Worm (Caenorhabditis elegans) whole organism, young adult: Measurements from ENCODE around the gene B0348.2.

Experiments used
- C17E4.6 ChIP-seq: fragments of 200-800 bp; sonication (Bioruptor generic); IDR thresholded peaks from 2 replicates; pipeline ENCODE4 v1.3.6; 2022; ENCODE audit warnings: missing genetic modification reagents, missing genetic modification characterization, missing compliant biosample characterization
- F33H1.4 ChIP-seq: fragments of 200-800 bp; sonication (Bioruptor generic); IDR thresholded peaks from 2 replicates; pipeline ENCODE4 v1.3.6; 2022; ENCODE audit warnings: missing genetic modification reagents, missing genetic modification characterization, missing compliant biosample characterization
- F57C9.4 ChIP-seq: sonication (generic microtip); optimal IDR thresholded peaks from 2 replicates; lab custom pipeline; 2017; ENCODE audit warnings: mild to moderate bottlenecking, missing genetic modification characterization, missing compliant biosample characterization
- K11D2.4 ChIP-seq: fragments of 200-800 bp; sonication (Bioruptor generic); IDR thresholded peaks from 2 replicates; pipeline ENCODE4 v1.3.6; 2022; ENCODE audit warnings: missing genetic modification reagents, missing genetic modification characterization, missing compliant biosample characterization
- T26A5.8 ChIP-seq: sonication (generic microtip); optimal IDR thresholded peaks from 2 replicates; lab custom pipeline; 2016; ENCODE audit warnings: missing genetic modification characterization, missing compliant biosample characterization
- Y53F4B.3 ChIP-seq: fragments of 200-800 bp; sonication (Bioruptor generic); IDR thresholded peaks from 2 replicates; pipeline ENCODE4 v1.3.6; 2022; ENCODE audit warnings: missing genetic modification reagents, missing genetic modification characterization, missing compliant biosample characterization
- Y56A3A.18 ChIP-seq: fragments of 200-800 bp; sonication (Bioruptor generic); IDR thresholded peaks from 2 replicates; pipeline ENCODE4 v1.3.6; 2022; ENCODE audit warnings: missing genetic modification reagents, missing genetic modification characterization, missing compliant biosample characterization
- ZK185.1 ChIP-seq: sonication (generic microtip); optimal IDR thresholded peaks from 2 replicates; lab custom pipeline; 2016; ENCODE audit warnings: mild to moderate bottlenecking, missing genetic modification characterization, missing compliant biosample characterization; ENCODE audit not compliant: poor library complexity, severe bottlenecking
- akir-1 ChIP-seq: fragments of 200-800 bp; sonication (Bioruptor generic); optimal IDR thresholded peaks from 2 replicates; lab custom pipeline; 2018; ENCODE audit warnings: mild to moderate bottlenecking, missing genetic modification characterization, moderate library complexity, missing compliant biosample characterization
- aptf-2 ChIP-seq: fragments of 200-800 bp; sonication (Bioruptor generic); conservative IDR thresholded peaks from 2 replicates; pipeline ENCODE4 v1.3.6; 2022; ENCODE audit warnings: missing genetic modification reagents, missing genetic modification characterization, missing compliant biosample characterization
- attf-3 ChIP-seq: fragments of 200-800 bp; sonication (Bioruptor generic); conservative IDR thresholded peaks from 2 replicates; pipeline ENCODE4 v1.3.6; 2022; ENCODE audit warnings: missing genetic modification reagents, missing genetic modification characterization, missing compliant biosample characterization
- bed-2 ChIP-seq: fragments of 200-800 bp; sonication (Bioruptor generic); IDR thresholded peaks from 2 replicates; pipeline ENCODE4 v1.3.6; 2022; ENCODE audit warnings: missing genetic modification reagents, missing genetic modification characterization, missing compliant biosample characterization
- ccch-3 ChIP-seq: fragments of 200-800 bp; sonication (Bioruptor generic); optimal IDR thresholded peaks from 2 replicates; lab custom pipeline; 2018; ENCODE audit warnings: mild to moderate bottlenecking, missing genetic modification characterization, missing compliant biosample characterization
- cebp-2 ChIP-seq: fragments of 200-800 bp; sonication (Bioruptor generic); IDR thresholded peaks from 2 replicates; pipeline ENCODE4 v1.3.6; 2022; ENCODE audit warnings: missing genetic modification characterization, missing compliant biosample characterization
- chd-7 ChIP-seq: sonication (generic microtip); optimal IDR thresholded peaks from 2 replicates; lab custom pipeline; 2016; ENCODE audit warnings: mild to moderate bottlenecking, missing genetic modification characterization, moderate library complexity, missing compliant biosample characterization
- egrh-3 ChIP-seq: fragments of 200-800 bp; sonication (Bioruptor generic); IDR thresholded peaks from 2 replicates; pipeline ENCODE4 v1.3.6; 2022; ENCODE audit warnings: missing genetic modification reagents, missing genetic modification characterization, missing compliant biosample characterization
- ets-4 ChIP-seq: fragments of 200-800 bp; sonication (Bioruptor generic); optimal IDR thresholded peaks from 2 replicates; lab custom pipeline; 2018; ENCODE audit warnings: mild to moderate bottlenecking, missing genetic modification characterization, missing compliant biosample characterization
- hsf-1 ChIP-seq: fragments of 200-800 bp; sonication (Bioruptor generic); IDR thresholded peaks from 2 replicates; pipeline ENCODE4 v1.3.6; 2022; ENCODE audit warnings: missing genetic modification reagents, missing genetic modification characterization, missing compliant biosample characterization
- let-607 ChIP-seq, 2 experiments: fragments of 200-800 bp in 1 of 2; sonication (Bioruptor generic) in 1 of 2; sonication (generic microtip) in 1 of 2; optimal IDR thresholded peaks; 2 replicates each; lab custom pipeline; 2016 to 2018; ENCODE audit warnings: mild to moderate bottlenecking in 2 of 2, missing compliant biosample characterization in 2 of 2, missing genetic modification characterization in 2 of 2, moderate library complexity in 2 of 2, missing genotype in 1 of 2
- lin-26 ChIP-seq: fragments of 200-800 bp; sonication (Bioruptor generic); IDR thresholded peaks from 2 replicates; pipeline ENCODE4 v1.3.6; 2022; ENCODE audit warnings: missing genetic modification reagents, missing genetic modification characterization, missing compliant biosample characterization
- madf-3 ChIP-seq: fragments of 200-800 bp; sonication (Bioruptor generic); IDR thresholded peaks from 2 replicates; pipeline ENCODE4 v1.3.6; 2022; ENCODE audit warnings: missing genetic modification reagents, missing genetic modification characterization, missing compliant biosample characterization
- madf-6 ChIP-seq: fragments of 200-800 bp; sonication (Bioruptor generic); IDR thresholded peaks from 2 replicates; pipeline ENCODE4 v1.3.6; 2022; ENCODE audit warnings: missing genetic modification reagents, missing genetic modification characterization, missing compliant biosample characterization
- mel-28 ChIP-seq: sonication (generic microtip); optimal IDR thresholded peaks from 2 replicates; lab custom pipeline; 2016; ENCODE audit warnings: borderline replicate concordance, mild to moderate bottlenecking, missing genetic modification characterization, missing compliant biosample characterization
- nfya-1 ChIP-seq: sonication (generic microtip); optimal IDR thresholded peaks from 2 replicates; lab custom pipeline; 2017; ENCODE audit warnings: antibody characterized with exemption, missing compliant biosample characterization, missing genetic modification characterization, borderline replicate concordance; ENCODE audit not compliant: insufficient read depth
- nhr-90 ChIP-seq: sonication (generic microtip); optimal IDR thresholded peaks from 2 replicates; lab custom pipeline; 2016; ENCODE audit warnings: missing genotype, mild to moderate bottlenecking, missing genetic modification characterization, missing compliant biosample characterization
- repo-1 ChIP-seq: sonication (generic microtip); optimal IDR thresholded peaks from 2 replicates; lab custom pipeline; 2017; ENCODE audit warnings: mild to moderate bottlenecking, missing genetic modification characterization, missing compliant biosample characterization
- snpc-1.1 ChIP-seq: sonication (generic microtip); optimal IDR thresholded peaks from 2 replicates; lab custom pipeline; 2017; ENCODE audit warnings: missing genetic modification characterization, mild to moderate bottlenecking, missing compliant biosample characterization, antibody characterized with exemption, moderate library complexity, missing genotype, missing genetic modification reagents; ENCODE audit not compliant: insufficient read depth
- snpc-4 ChIP-seq, 5 experiments: fragments of 150-350 bp in 1 of 5; sonication (generic microtip) in 4 of 5; optimal IDR thresholded peaks; 2 replicates each; lab custom pipeline; 2014 to 2018; ENCODE audit warnings: missing genetic modification characterization in 5 of 5, missing biosample characterization in 3 of 5, antibody characterized with exemption in 2 of 5, mild to moderate bottlenecking in 2 of 5, missing compliant biosample characterization in 2 of 5, missing genotype in 2 of 5, moderate library complexity in 2 of 5, missing genetic modification reagents in 1 of 5
- sptf-2 ChIP-seq: fragments of 200-800 bp; sonication (Bioruptor generic); optimal IDR thresholded peaks from 2 replicates; lab custom pipeline; 2018; ENCODE audit warnings: mild to moderate bottlenecking, missing genetic modification characterization, missing compliant biosample characterization
- ztf-22 ChIP-seq: fragments of 200-800 bp; sonication (Bioruptor generic); optimal IDR thresholded peaks from 2 replicates; lab custom pipeline; 2018; ENCODE audit warnings: mild to moderate bottlenecking, missing genetic modification characterization, moderate library complexity, missing compliant biosample characterization
- ztf-3 ChIP-seq: fragments of 200-800 bp; sonication (Bioruptor generic); optimal IDR thresholded peaks from 2 replicates; lab custom pipeline; 2018; ENCODE audit warnings: mild to moderate bottlenecking, missing genetic modification characterization, missing compliant biosample characterization
- ztf-6 ChIP-seq: fragments of 200-800 bp; sonication (Bioruptor generic); IDR thresholded peaks from 2 replicates; pipeline ENCODE4 v1.3.6; 2022; ENCODE audit warnings: missing genetic modification reagents, missing genetic modification characterization, missing compliant biosample characterization

The B0348.2 gene

DNA sequence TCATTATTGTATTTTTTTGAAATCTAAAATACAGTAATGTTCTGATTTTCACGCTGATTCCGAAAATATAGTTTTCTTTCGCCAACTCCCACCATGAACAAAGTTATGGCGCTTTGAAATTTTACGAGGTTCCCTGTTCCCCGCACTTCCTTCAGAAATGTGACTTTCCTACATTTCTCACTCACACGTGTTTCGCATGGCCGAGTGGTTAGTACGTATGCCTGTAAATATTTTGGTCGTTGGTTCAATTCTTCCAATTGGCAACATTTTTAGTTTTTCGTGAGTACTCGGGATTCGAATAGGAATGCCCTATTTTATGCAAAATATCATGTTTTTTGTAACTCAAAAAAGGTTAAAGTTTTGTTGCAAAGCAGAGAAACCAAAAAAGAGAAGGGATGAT is 8.2 kb downstream of the B0348.2 start (continued):
- no peak for TF ChIP-seq madf-3
- TF ChIP-seq cebp-2 (GFP tag; lab: Robert Waterston, UW) = 0 out of 2 replicates have a peak, but pooled peaks have one; percentile 42
- TF ChIP-seq akir-1 (GFP tag; lab: Kevin White, UChicago) = peak; percentile 53
- TF ChIP-seq C17E4.6 (GFP tag; lab: Robert Waterston, UW) = 0 out of 2 replicates have a peak, but pooled peaks have one; percentile 40
- TF ChIP-seq F57C9.4 = no peak
- TF ChIP-seq ztf-22 (GFP tag; lab: Kevin White, UChicago) = no peak
- no peak for TF ChIP-seq aptf-2 (GFP tag; lab: Robert Waterston, UW)
- TF ChIP-seq T26A5.8 = peak; percentile 61
- no peak for TF ChIP-seq nfya-1 (tag; lab: Kevin White, UChicago)
- no peak for TF ChIP-seq egrh-3 (GFP tag; lab: Robert Waterston, UW)
- no peak; the same call in 1 of the 2 replicates for TF ChIP-seq attf-3 (GFP tag; lab: Robert Waterston, UW)

DNA sequence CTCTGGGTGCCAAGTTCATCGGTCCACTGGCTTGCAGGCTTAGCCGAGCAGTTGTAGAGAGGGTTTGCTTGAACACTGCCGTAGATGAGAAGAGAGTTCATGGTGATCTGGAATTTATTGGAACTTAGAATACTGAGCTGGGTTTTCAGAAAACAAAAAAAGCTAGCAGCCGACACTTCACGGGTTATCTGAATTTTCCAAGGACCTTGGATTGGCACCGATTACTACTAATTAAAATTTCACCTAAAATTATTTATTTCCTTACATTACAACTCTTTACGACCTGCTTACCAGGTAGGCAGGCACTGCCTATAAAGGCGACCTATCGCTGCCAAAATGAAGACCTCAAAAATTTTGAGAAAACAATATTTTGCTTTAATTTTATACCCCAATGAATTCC is 10.8 kb downstream of the B0348.2 start, which contains the start of gene srt-52:
Gene srt-52, minus strand, starts transcription at position 101 of the 400 bp plus-strand sequence.
- no peak for TF ChIP-seq Y53F4B.3 (GFP tag; lab: Robert Waterston, UW)
- TF ChIP-seq ztf-6 (GFP tag; lab: Robert Waterston, UW) = no peak
- no peak for TF ChIP-seq repo-1 (tag; lab: Kevin White, UChicago)
- TF ChIP-seq sptf-2 (GFP tag; lab: Kevin White, UChicago) = no peak
- no peak for TF ChIP-seq madf-6 (GFP tag; lab: Robert Waterston, UW)
- no peak for TF ChIP-seq F57C9.4
- no peak for TF ChIP-seq mel-28
- TF ChIP-seq ZK185.1 (tag; lab: Kevin White, UChicago) = no peak

ce11 chrV:58971-59370 is 13.9 kb downstream of the B0348.2 start, which contains the start of gene cyp-29A3:
Gene cyp-29A3, plus strand, starts transcription at chrV:59239.
- no peak for TF ChIP-seq akir-1 (GFP tag; lab: Kevin White, UChicago)
- no peak for TF ChIP-seq let-607 (tag; optimal IDR thresholded peaks at IDR 0.05; lab: Kevin White, UChicago)
- no peak for TF ChIP-seq ets-4 (GFP tag; lab: Kevin White, UChicago)

DNA sequence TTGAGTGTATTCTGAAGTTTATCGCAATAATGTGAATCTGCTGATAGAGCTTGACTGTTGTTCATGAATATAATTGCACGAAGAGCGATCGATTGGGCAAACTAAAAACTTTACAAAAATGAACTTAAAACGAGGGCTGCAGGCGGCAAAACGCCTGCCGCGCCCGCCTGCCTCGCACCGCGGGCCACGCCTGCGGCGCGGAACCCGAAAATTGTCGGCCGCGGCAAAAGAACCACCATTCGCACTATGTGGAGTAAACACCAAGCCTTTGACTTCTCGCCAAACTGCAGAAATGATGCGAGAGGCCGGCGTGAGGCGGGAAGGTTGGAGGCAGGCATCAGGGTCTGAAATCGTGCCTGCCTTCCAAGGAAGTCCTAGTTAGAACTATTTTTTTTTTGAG is 18.8 kb downstream of the B0348.2 start:
- TF ChIP-seq K11D2.4 = peak; percentile 20; the same call in 1 of the 2 replicates
- peak; percentile 61 for TF ChIP-seq snpc-1.1 (tag; lab: Kevin White, UChicago)
- no peak for TF ChIP-seq snpc-4 (GFP tag; optimal IDR thresholded peaks at IDR 0.05; lab: Kevin White, UChicago)
- TF ChIP-seq snpc-4 (tag; optimal IDR thresholded peaks at IDR 0.05; lab: Kevin White, UChicago) = peak in 2 of 4 experiments; percentile 41 to 82
- no peak for TF ChIP-seq F33H1.4 (GFP tag; lab: Robert Waterston, UW)
- TF ChIP-seq ztf-3 = no peak
- TF ChIP-seq nhr-90 (tag; lab: Kevin White, UChicago) = no peak
- 0 out of 2 replicates have a peak, but pooled peaks have one; percentile 18 for TF ChIP-seq bed-2 (GFP tag; lab: Robert Waterston, UW)
- TF ChIP-seq Y56A3A.18 (GFP tag; lab: Robert Waterston, UW) = no peak
- TF ChIP-seq hsf-1 (GFP tag; lab: Robert Waterston, UW) = no peak
- TF ChIP-seq chd-7 (tag; lab: Kevin White, UChicago) = no peak
- TF ChIP-seq ccch-3 (GFP tag; lab: Kevin White, UChicago) = no peak
- TF ChIP-seq egrh-3 (GFP tag; lab: Robert Waterston, UW) = peak; percentile 72; the same call in 1 of the 2 replicates
- peak; percentile 62 for TF ChIP-seq lin-26
- TF ChIP-seq ets-4 (GFP tag; lab: Kevin White, UChicago) = no peak
